Worm (Caenorhabditis elegans) whole organism, L1 larva: ENCODE measurements around the gene C23F12.3.

Experiments
- F16B12.6 ChIP-seq: fragments of 150-350 bp; optimal IDR thresholded peaks from 2 replicates; lab custom pipeline; 2014; ENCODE audit warnings: missing biosample characterization, missing genetic modification characterization
- blmp-1 ChIP-seq: fragments of 150-350 bp; optimal IDR thresholded peaks from 2 replicates; lab custom pipeline; 2014; ENCODE audit warnings: missing biosample characterization, missing genetic modification characterization
- ceh-82 ChIP-seq, 3 experiments: fragments of 150-350 bp in 1 of 3; sonication (generic microtip) in 2 of 3; optimal IDR thresholded peaks; 2 replicates each; lab custom pipeline; 2014 to 2017; ENCODE audit warnings: missing biosample characterization in 3 of 3, missing genetic modification characterization in 3 of 3
- efl-1 ChIP-seq, 4 experiments: fragments of 150-350 bp; optimal IDR thresholded peaks in 3 of 4; peaks in 1 of 4; 1 replicate in 1 of 4; 2 replicates in 3 of 4; lab custom pipeline; 2014; ENCODE audit warnings: missing biosample characterization in 2 of 4, missing genetic modification characterization in 2 of 4, missing genetic modification reagents in 2 of 4
- fkh-8 ChIP-seq: sonication (generic microtip); optimal IDR thresholded peaks from 2 replicates; lab custom pipeline; 2016; ENCODE audit warnings: mild to moderate bottlenecking, missing genetic modification characterization, missing compliant biosample characterization
- jun-1 ChIP-seq: fragments of 150-350 bp; optimal IDR thresholded peaks from 2 replicates; lab custom pipeline; 2014; ENCODE audit warnings: missing biosample characterization, missing genetic modification reagents, missing genetic modification characterization
- snu-23 ChIP-seq: sonication (generic microtip); optimal IDR thresholded peaks from 2 replicates; lab custom pipeline; 2016; ENCODE audit warnings: missing genetic modification characterization, missing compliant biosample characterization
- swsn-7 ChIP-seq: sonication (generic microtip); optimal IDR thresholded peaks from 2 replicates; lab custom pipeline; 2016; ENCODE audit warnings: missing genetic modification characterization, missing compliant biosample characterization

Gene C23F12.3

ce11 chrX:9441512-9441911, 50.1 kb downstream of the C23F12.3 start, which contains the start of gene memb-1 (continued):
- TF ChIP-seq jun-1 (peak; percentile 45), fkh-8 (tag; lab: Kevin White, UChicago) (peak; percentile 35), blmp-1 (tag; lab: Kevin White, UChicago) (peak; percentile 78), swsn-7 (tag; lab: Kevin White, UChicago) (peak; percentile 65), ceh-82 (tag; optimal IDR thresholded peaks at IDR 0.05; lab: Kevin White, UChicago) (peak; percentile 43 to 60 (median 55)), snu-23 (GFP tag; lab: Kevin White, UChicago) (peak; percentile 77), F16B12.6 (tag; lab: Kevin White, UChicago) (peak; percentile 96), efl-1 (optimal IDR thresholded peaks at IDR 0.05; lab: Kevin White, UChicago) (peak; percentile 48 to 51), efl-1 (GFP tag; optimal IDR thresholded peaks at IDR 0.05 in 1 of 2; lab: Kevin White, UChicago) (peak; percentile 11 to 94)
